Fruit fly (Drosophila melanogaster) whole organism, embryonic: ENCODE measurements around the gene CG42711.

Experiments used
- Adf1 ChIP-seq: fragments of 200-800 bp; sonication (Bioruptor generic); IDR thresholded peaks from 2 replicates; pipeline ENCODE4 v1.3.6; 2022; ENCODE audit warnings: missing biosample characterization, missing genetic modification characterization
- Blimp-1 ChIP-seq: fragments of 200-800 bp; sonication (Bioruptor generic); optimal IDR thresholded peaks from 3 replicates; lab custom pipeline; 2018; ENCODE audit warnings: missing biosample characterization, missing genetic modification characterization, mild to moderate bottlenecking, moderate library complexity, missing genetic modification reagents
- CG11247 ChIP-seq: fragments of 200-800 bp; sonication (Bioruptor generic); IDR thresholded peaks from 2 replicates; pipeline ENCODE4 v1.3.6; 2022; ENCODE audit warnings: missing biosample characterization, missing genetic modification characterization
- CG12659 ChIP-seq: fragments of 200-800 bp; sonication (Bioruptor generic); optimal IDR thresholded peaks from 3 replicates; lab custom pipeline; 2017; ENCODE audit warnings: mild to moderate bottlenecking, missing biosample characterization, missing genetic modification reagents, missing genetic modification characterization
- CG12942 ChIP-seq: fragments of 200-800 bp; sonication (Bioruptor generic); optimal IDR thresholded peaks from 3 replicates; lab custom pipeline; 2016; ENCODE audit warnings: missing biosample characterization, missing genetic modification characterization
- CG13296 ChIP-seq: fragments of 200-800 bp; sonication (Bioruptor generic); optimal IDR thresholded peaks from 3 replicates; lab custom pipeline; 2018; ENCODE audit warnings: missing biosample characterization, mild to moderate bottlenecking, missing genetic modification characterization
- CG13624 ChIP-seq: fragments of 200-800 bp; sonication (Bioruptor generic); optimal IDR thresholded peaks from 2 replicates; lab custom pipeline; 2016; ENCODE audit warnings: missing biosample characterization, missing genetic modification characterization
- CG13894 ChIP-seq: fragments of 200-800 bp; sonication (Bioruptor generic); optimal IDR thresholded peaks from 3 replicates; lab custom pipeline; 2018; ENCODE audit warnings: missing biosample characterization, mild to moderate bottlenecking, missing genetic modification characterization, moderate library complexity
- CG16779 ChIP-seq: fragments of 200-800 bp; sonication (Bioruptor generic); IDR thresholded peaks from 2 replicates; pipeline ENCODE4 v1.3.6; 2022; ENCODE audit warnings: missing biosample characterization, missing genetic modification characterization
- CG17802 ChIP-seq: fragments of 200-800 bp; sonication (Bioruptor generic); optimal IDR thresholded peaks from 2 replicates; lab custom pipeline; 2018; ENCODE audit warnings: missing biosample characterization, mild to moderate bottlenecking, missing genetic modification characterization, moderate library complexity
- CG17912 ChIP-seq: fragments of 200-800 bp; sonication (Bioruptor generic); optimal IDR thresholded peaks from 2 replicates; lab custom pipeline; 2018; ENCODE audit warnings: missing biosample characterization, mild to moderate bottlenecking, missing genetic modification characterization
- CG31224 ChIP-seq: fragments of 200-800 bp; sonication (Bioruptor generic); IDR thresholded peaks from 2 replicates; pipeline ENCODE4 v1.3.6; 2022; ENCODE audit warnings: missing biosample characterization, missing genetic modification characterization
- CG3847 ChIP-seq: fragments of 200-800 bp; sonication (Bioruptor generic); IDR thresholded peaks from 2 replicates; pipeline ENCODE4 v1.3.6; 2022; ENCODE audit warnings: missing biosample characterization, missing genetic modification characterization
- CG4282 ChIP-seq: fragments of 200-800 bp; sonication (Bioruptor generic); optimal IDR thresholded peaks from 2 replicates; lab custom pipeline; 2016; ENCODE audit warnings: missing biosample characterization, missing genetic modification characterization
- CG6175 ChIP-seq: fragments of 200-800 bp; sonication (Bioruptor generic); IDR thresholded peaks from 3 replicates; pipeline ENCODE4 v1.3.6; 2022; ENCODE audit warnings: missing biosample characterization, missing genetic modification characterization
- CG6813 ChIP-seq: fragments of 200-800 bp; sonication (Bioruptor generic); optimal IDR thresholded peaks from 2 replicates; lab custom pipeline; 2017; ENCODE audit warnings: missing biosample characterization, missing genetic modification characterization, mild to moderate bottlenecking, moderate library complexity, missing genetic modification reagents
- CG7987 ChIP-seq: fragments of 200-800 bp; sonication (Bioruptor generic); optimal IDR thresholded peaks from 2 replicates; lab custom pipeline; 2018; ENCODE audit warnings: missing biosample characterization, mild to moderate bottlenecking, missing genetic modification characterization, moderate library complexity
- CG8290 ChIP-seq, 3 experiments: fragments of 200-800 bp; sonication (Bioruptor generic); optimal IDR thresholded peaks; 2 replicates each; lab custom pipeline; 2016 to 2019; ENCODE audit warnings: missing biosample characterization in 3 of 3, missing genetic modification characterization in 3 of 3, mild to moderate bottlenecking in 2 of 3, moderate library complexity in 1 of 3
- CG9932 ChIP-seq: fragments of 200-800 bp; sonication (Bioruptor generic); IDR thresholded peaks from 2 replicates; pipeline ENCODE4 v1.3.6; 2022; ENCODE audit warnings: missing biosample characterization, missing genetic modification characterization
- CHES-1-like ChIP-seq: fragments of 200-800 bp; sonication (Bioruptor generic); optimal IDR thresholded peaks from 2 replicates; lab custom pipeline; 2016; ENCODE audit warnings: missing biosample characterization, missing genetic modification characterization
- CrebB ChIP-seq: fragments of 200-800 bp; sonication (Bioruptor generic); optimal IDR thresholded peaks from 3 replicates; lab custom pipeline; 2018; ENCODE audit warnings: missing biosample characterization, mild to moderate bottlenecking, missing genetic modification characterization
- Deaf1 ChIP-seq: fragments of 200-800 bp; optimal IDR thresholded peaks from 3 replicates; lab custom pipeline; 2019; ENCODE audit warnings: missing biosample characterization, mild to moderate bottlenecking, missing genetic modification characterization, moderate library complexity
- Dll ChIP-seq: fragments of 200-800 bp; sonication (Bioruptor generic); IDR thresholded peaks from 4 replicates; pipeline ENCODE4 v1.3.6; 2022; ENCODE audit warnings: missing biosample characterization, missing genetic modification characterization; ENCODE audit not compliant: partially characterized antibody
- Eip74EF ChIP-seq, 2 experiments: fragments of 200-800 bp in 1 of 2; fragments of >200 bp in 1 of 2; sonication (Bioruptor generic) in 1 of 2; optimal IDR thresholded peaks; 2 replicates each; lab custom pipeline; 2017 to 2019; ENCODE audit warnings: missing biosample characterization in 2 of 2, missing genetic modification characterization in 2 of 2, mild to moderate bottlenecking in 1 of 2, moderate library complexity in 1 of 2
- Ets65A ChIP-seq: fragments of 200-800 bp; sonication (Bioruptor generic); peaks from one replicate; lab custom pipeline; 2016; ENCODE audit warnings: missing biosample characterization, missing genetic modification characterization
- Ets97D ChIP-seq: fragments of 200-800 bp; sonication (Bioruptor generic); optimal IDR thresholded peaks from 3 replicates; lab custom pipeline; 2016; ENCODE audit warnings: missing biosample characterization, missing genetic modification characterization
- HLHmδ ChIP-seq: fragments of 200-800 bp; sonication (Bioruptor generic); optimal IDR thresholded peaks from 2 replicates; lab custom pipeline; 2018; ENCODE audit warnings: missing biosample characterization, mild to moderate bottlenecking, missing genetic modification characterization, moderate library complexity
- Kr ChIP-seq: fragments of 200-800 bp; sonication (Bioruptor generic); optimal IDR thresholded peaks from 2 replicates; lab custom pipeline; 2017; ENCODE audit warnings: missing biosample characterization, mild to moderate bottlenecking, missing genetic modification characterization
- Optix ChIP-seq: fragments of 200-800 bp; sonication (Bioruptor generic); IDR thresholded peaks from 3 replicates; pipeline ENCODE4 v1.3.6; 2022; ENCODE audit warnings: missing biosample characterization, missing genetic modification characterization
- Trl ChIP-seq, 3 experiments: fragments of >200 bp in 2 of 3; fragments of 200-800 bp in 1 of 3; sonication (Bioruptor generic) in 1 of 3; optimal IDR thresholded peaks; 2 replicates in 1 of 3; 3 replicates in 2 of 3; lab custom pipeline; 2016 to 2017; ENCODE audit warnings: missing biosample characterization in 1 of 3, missing genetic modification characterization in 1 of 3
- ap ChIP-seq: fragments of 200-800 bp; sonication (Bioruptor generic); IDR thresholded peaks from 2 replicates; pipeline ENCODE4 v1.3.6; 2022; ENCODE audit warnings: missing biosample characterization, missing genetic modification characterization
- ase ChIP-seq: fragments of 200-800 bp; sonication (Bioruptor generic); IDR thresholded peaks from 3 replicates; pipeline ENCODE4 v1.3.6; 2022; ENCODE audit warnings: missing biosample characterization, missing genetic modification characterization
- ash1 ChIP-seq: fragments of 200-800 bp; sonication (Bioruptor generic); optimal IDR thresholded peaks from 2 replicates; lab custom pipeline; 2018; ENCODE audit warnings: missing biosample characterization, mild to moderate bottlenecking, missing genetic modification characterization
- cg ChIP-seq: fragments of 200-800 bp; sonication (Bioruptor generic); optimal IDR thresholded peaks from 3 replicates; lab custom pipeline; 2019; ENCODE audit warnings: missing biosample characterization, mild to moderate bottlenecking, missing genetic modification characterization, moderate library complexity
- chinmo ChIP-seq: fragments of 200-800 bp; sonication (Bioruptor generic); IDR thresholded peaks from 4 replicates; pipeline ENCODE4 v1.3.6; 2022; ENCODE audit warnings: missing biosample characterization, missing genetic modification characterization; ENCODE audit not compliant: partially characterized antibody
- emc ChIP-seq: fragments of 200-800 bp; sonication (Bioruptor generic); optimal IDR thresholded peaks from 2 replicates; lab custom pipeline; 2016; ENCODE audit warnings: missing biosample characterization, missing genetic modification characterization
- lbe ChIP-seq: fragments of 200-800 bp; sonication (Bioruptor generic); optimal IDR thresholded peaks from 2 replicates; lab custom pipeline; 2016; ENCODE audit warnings: missing biosample characterization, mild to moderate bottlenecking, missing genetic modification characterization
- lmd ChIP-seq: fragments of 200-800 bp; sonication (Bioruptor generic); IDR thresholded peaks from 2 replicates; pipeline ENCODE4 v1.3.6; 2022; ENCODE audit warnings: missing biosample characterization, missing genetic modification characterization
- otp ChIP-seq: fragments of 200-800 bp; sonication (Bioruptor generic); IDR thresholded peaks from 3 replicates; pipeline ENCODE4, ENCODE4 v1.3.6; 2022; ENCODE audit warnings: missing biosample characterization, missing genetic modification characterization
- tin ChIP-seq: fragments of 200-800 bp; sonication (Bioruptor generic); optimal IDR thresholded peaks from 3 replicates; lab custom pipeline; 2016; ENCODE audit warnings: missing biosample characterization, missing genetic modification characterization
- twi ChIP-seq: fragments of 200-800 bp; optimal IDR thresholded peaks from 2 replicates; lab custom pipeline; 2019; ENCODE audit warnings: missing biosample characterization, mild to moderate bottlenecking, missing genetic modification characterization, moderate library complexity
- unpg ChIP-seq: fragments of 200-800 bp; sonication (Bioruptor generic); optimal IDR thresholded peaks from 3 replicates; lab custom pipeline; 2018; ENCODE audit warnings: missing biosample characterization, mild to moderate bottlenecking, missing genetic modification characterization, moderate library complexity
- vfl ChIP-seq: fragments of 200-800 bp; sonication (Bioruptor generic); optimal IDR thresholded peaks from 2 replicates; lab custom pipeline; 2016; ENCODE audit warnings: missing biosample characterization, missing genetic modification characterization
- zf30C ChIP-seq: fragments of 200-800 bp; sonication (Bioruptor generic); optimal IDR thresholded peaks from 3 replicates; lab custom pipeline; 2018; ENCODE audit warnings: missing biosample characterization, mild to moderate bottlenecking, missing genetic modification characterization

Gene CG42711

dm6 chr2L:13955775-13956174 is 24.6 kb upstream of the CG42711 start (continued):
- TF ChIP-seq CG9932 (no peak), CG17802 (tag; lab: Kevin White, UChicago) (no peak), tin (no peak), unpg (GFP tag; lab: Kevin White, UChicago) (no peak), CG3847 (GFP tag; lab: Robert Waterston, UW) (no peak), lmd (GFP tag; lab: Robert Waterston, UW) (no peak), ash1 (GFP tag; lab: Kevin White, UChicago) (no peak)
- TF ChIP-seq, all 482 proteins: peak for 21

dm6 chr2L:13949789-13950188 is 18.6 kb upstream of the CG42711 start:
- no peak for TF ChIP-seq CG6813 (GFP tag; lab: Kevin White, UChicago)
- TF ChIP-seq Dll = no peak
- 0 out of 3 replicates have a peak, but pooled peaks have one; percentile 8 for TF ChIP-seq Optix
- TF ChIP-seq Blimp-1 = peak; percentile 90
- no peak for TF ChIP-seq CG4282 (GFP tag; lab: Kevin White, UChicago)
- no peak for TF ChIP-seq CG12942
- TF ChIP-seq, all 482 proteins: peak for 2

- peak; percentile 16 for TF ChIP-seq CG13296 (GFP tag; lab: Kevin White, UChicago)
- TF ChIP-seq ase (GFP tag; lab: Robert Waterston, UW) = no peak
- TF ChIP-seq Eip74EF (GFP tag; optimal IDR thresholded peaks at IDR 0.05; lab: Kevin White, UChicago) = peak in 1 of 2 experiments; percentile 18
- peak; percentile 17 for TF ChIP-seq Ets65A (GFP tag; lab: Kevin White, UChicago)
- TF ChIP-seq cg (GFP tag; lab: Kevin White, UChicago) = peak; percentile 67
- TF ChIP-seq CG13894 (tag; lab: Kevin White, UChicago) = peak; percentile 3
- TF ChIP-seq twi (tag; lab: Kevin White, UChicago) = no peak
- no peak for TF ChIP-seq Kr
- no peak for TF ChIP-seq CG8290 (GFP tag; optimal IDR thresholded peaks at IDR 0.05; lab: Kevin White, UChicago)
- peak in 1 of 2 experiments; percentile 0 for TF ChIP-seq CG8290 (tag; optimal IDR thresholded peaks at IDR 0.05; lab: Kevin White, UChicago)
These were observed 16.3 kb upstream of the CG42711 start, which contains the start of gene Vajk3 for dm6 chr2L:13947476-13947875. Vajk3 (minus strand) TSS chr2L:13947476.

dm6 chr2L:13934542-13935065 is 3.4 kb upstream of the CG42711 start, which contains the start of gene Vajk2:
Vajk2 (minus strand) TSS chr2L:13934692.
- TF ChIP-seq otp (GFP tag; lab: Robert Waterston, UW) = no peak
- TF ChIP-seq emc (GFP tag; lab: Kevin White, UChicago) = no peak
- TF ChIP-seq Ets97D (GFP tag; lab: Kevin White, UChicago) = no peak
- TF ChIP-seq Deaf1 (tag; lab: Kevin White, UChicago) = no peak
- no peak for TF ChIP-seq zf30C (GFP tag; lab: Kevin White, UChicago)
- no peak for TF ChIP-seq CG11247 (GFP tag; lab: Robert Waterston, UW)
- TF ChIP-seq CG31224 (GFP tag; lab: Robert Waterston, UW) = 0 out of 2 replicates have a peak, but pooled peaks have one; percentile 13
- TF ChIP-seq CG12659 = no peak
- TF ChIP-seq Trl (optimal IDR thresholded peaks at IDR 0.05; lab: Kevin White, UChicago) = peak in 1 of 2 experiments; percentile 9
- no peak for TF ChIP-seq Trl (GFP tag; optimal IDR thresholded peaks at IDR 0.05; lab: Kevin White, UChicago)
- no peak for TF ChIP-seq CG13624
- no peak for TF ChIP-seq ap (GFP tag; lab: Robert Waterston, UW)
- no peak for TF ChIP-seq HLHmδ (GFP tag; lab: Kevin White, UChicago)
- TF ChIP-seq CG6175 (GFP tag; lab: Robert Waterston, UW) = peak; percentile 58; the same call in 1 of the 3 replicates
- no peak for TF ChIP-seq twi (tag; lab: Kevin White, UChicago)
- TF ChIP-seq Adf1 = peak; percentile 68
- peak; percentile 31 for TF ChIP-seq cg (GFP tag; lab: Kevin White, UChicago)
- no peak for TF ChIP-seq CG8290 (GFP tag; optimal IDR thresholded peaks at IDR 0.05; lab: Kevin White, UChicago)
- no peak for TF ChIP-seq CG8290 (tag; optimal IDR thresholded peaks at IDR 0.05; lab: Kevin White, UChicago)
- no peak for TF ChIP-seq CrebB (tag; lab: Kevin White, UChicago)
- TF ChIP-seq vfl (GFP tag; lab: Kevin White, UChicago) = no peak
- TF ChIP-seq CG17912 (GFP tag; lab: Kevin White, UChicago) = no peak
- TF ChIP-seq CG16779 (GFP tag; lab: Robert Waterston, UW) = no peak
- no peak for TF ChIP-seq lbe
- no peak for TF ChIP-seq CHES-1-like (GFP tag; lab: Kevin White, UChicago)
- TF ChIP-seq CG7987 = no peak
- 0 out of 4 replicates have a peak, but pooled peaks have one; percentile 61 for TF ChIP-seq chinmo
- TF ChIP-seq ash1 (GFP tag; lab: Kevin White, UChicago) = no peak
